Fruit fly (Drosophila melanogaster) whole organism, wandering third instar larva: ENCODE results near the gene CG8641.

Experiments used
- Abd-B ChIP-seq: fragments of >200 bp; optimal IDR thresholded peaks from 2 replicates; lab custom pipeline; 2017; ENCODE audit warnings: missing biosample characterization, missing genetic modification characterization
- Rel ChIP-seq, 2 experiments: fragments of 200-800 bp; sonication (Bioruptor generic) in 1 of 2; optimal IDR thresholded peaks; 2 replicates in 1 of 2; 3 replicates in 1 of 2; lab custom pipeline; 2016 to 2019; ENCODE audit warnings: mild to moderate bottlenecking in 2 of 2, missing biosample characterization in 2 of 2, missing genetic modification characterization in 2 of 2, moderate library complexity in 1 of 2
- Sp1 ChIP-seq: fragments of 200-800 bp; sonication (Bioruptor generic); optimal IDR thresholded peaks from 3 replicates; lab custom pipeline; 2019; ENCODE audit warnings: missing biosample characterization, mild to moderate bottlenecking, missing genetic modification characterization, moderate library complexity
- Vsx2 ChIP-seq: fragments of 200-300, 225-300 bp; sonication (Bioruptor generic); optimal IDR thresholded peaks from 2 replicates; lab custom pipeline; 2018; ENCODE audit warnings: missing biosample characterization, missing genetic modification characterization; ENCODE audit not compliant: partially characterized antibody
- brk ChIP-seq: fragments of 200-800 bp; sonication (Bioruptor generic); optimal IDR thresholded peaks from 2 replicates; lab custom pipeline; 2016; ENCODE audit warnings: missing biosample characterization, mild to moderate bottlenecking, missing genetic modification characterization
- dl ChIP-seq, 2 experiments: fragments of 175-275, 200-275 bp in 1 of 2; fragments of 200-275 bp in 1 of 2; sonication (Bioruptor generic); optimal IDR thresholded peaks; lab custom pipeline; 2018; ENCODE audit warnings: mild to moderate bottlenecking in 2 of 2, missing biosample characterization in 2 of 2, missing genetic modification characterization in 2 of 2, moderate library complexity in 2 of 2; ENCODE audit not compliant: partially characterized antibody in 2 of 2, insufficient read depth in 1 of 2
- ey ChIP-seq: fragments of 200-800 bp; sonication (Bioruptor generic); optimal IDR thresholded peaks from 2 replicates; lab custom pipeline; 2016; ENCODE audit warnings: missing biosample characterization, missing genetic modification characterization
- pan ChIP-seq: fragments of >200 bp; optimal IDR thresholded peaks from 2 replicates; lab custom pipeline; 2017
- usp ChIP-seq: fragments of >200 bp; optimal IDR thresholded peaks from 2 replicates; lab custom pipeline; 2017; ENCODE audit warnings: missing biosample characterization, missing genetic modification characterization

- TF ChIP-seq dl (GFP tag; optimal IDR thresholded peaks at IDR 0.05; lab: Kevin White, UChicago; ENCODE audit: insufficient read depth in 1 of 2, partially characterized antibody in 2 of 2) (no peak), Abd-B (no peak), ey (GFP tag; lab: Kevin White, UChicago) (no peak), usp (no peak), brk (GFP tag; lab: Kevin White, UChicago) (no peak), Sp1 (GFP tag; lab: Kevin White, UChicago) (no peak), Vsx2 (GFP tag; lab: Kevin White, UChicago) (no peak), pan (lab: Kevin White, UChicago) (no peak), Rel (GFP tag; optimal IDR thresholded peaks at IDR 0.05; lab: Kevin White, UChicago) (no peak), Rel (tag; optimal IDR thresholded peaks at IDR 0.05; lab: Kevin White, UChicago) (no peak)
Measured at dm6 chr3L:7115944-7116343, 38.7 kb upstream of the CG8641 start.
